Worm (Caenorhabditis elegans): ENCODE measurements around the gene K04E7.1.
A peak's percentile ranks its signal among the peaks of the same experiment; 100 is the strongest.

Gene K04E7.1

DNA sequence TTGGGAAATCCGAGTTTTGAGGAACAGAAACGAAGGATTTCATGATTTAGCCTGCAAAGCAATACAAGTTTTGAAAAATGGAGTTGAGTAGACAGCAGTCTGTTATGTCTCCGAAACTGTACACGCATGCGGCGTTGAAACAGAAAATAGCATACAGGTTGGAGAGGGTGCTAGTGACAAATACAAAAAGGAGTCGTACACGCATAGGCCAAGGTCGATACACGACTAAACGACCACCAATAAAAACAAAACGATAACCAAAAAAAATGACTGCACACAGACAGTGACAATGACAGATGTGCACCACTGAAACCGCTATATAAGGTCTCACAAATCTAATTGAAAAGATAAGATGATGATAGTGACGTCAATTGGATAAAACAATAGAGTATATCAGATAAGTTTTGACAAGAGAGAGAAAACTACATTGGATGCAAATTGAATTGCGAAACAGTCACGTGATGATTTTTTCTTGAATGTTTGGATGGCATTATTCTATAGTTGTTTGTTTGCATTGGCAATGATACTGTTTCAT, 12.9 kb upstream of the K04E7.1 start, which contains the start of gene fah-1:
Gene fah-1, minus strand, starts transcription at position 51 of the 535 bp plus-strand sequence.
- TF ChIP-seq zfp-2 (tag; optimal IDR thresholded peaks at IDR 0.05), result no peak
- no peak for TF ChIP-seq hmg-1.1 (GFP tag; IDR thresholded peaks at IDR 0.05)
- no peak for TF ChIP-seq mes-2 (tag; optimal IDR thresholded peaks at IDR 0.05; ENCODE audit: poor library complexity, severe bottlenecking)
- TF ChIP-seq lin-39 (tag; optimal IDR thresholded peaks at IDR 0.05), result no peak
- no peak for TF ChIP-seq dmd-9 (GFP tag; IDR thresholded peaks at IDR 0.05)
- peak; percentile 70 for TF ChIP-seq mep-1 (tag; optimal IDR thresholded peaks at IDR 0.05)
- TF ChIP-seq mdl-1 (tag; optimal IDR thresholded peaks at IDR 0.05), result peak in 1 of 2 experiments; percentile 57
- TF ChIP-seq nhr-77 (tag; optimal IDR thresholded peaks at IDR 0.05), result peak; percentile 31
- TF ChIP-seq mxl-2 (GFP tag; conservative IDR thresholded peaks at IDR 0.05), result no peak
- TF ChIP-seq saeg-2 (GFP tag; IDR thresholded peaks at IDR 0.05), result no peak
- no peak for TF ChIP-seq ceh-62 (tag; optimal IDR thresholded peaks at IDR 0.05)
- no peak for TF ChIP-seq F44E2.7 (GFP tag; IDR thresholded peaks at IDR 0.05)
- TF ChIP-seq arid-1 (GFP tag; conservative IDR thresholded peaks at IDR 0.05), result no peak
- no peak for TF ChIP-seq F26F4.8 (GFP tag; conservative IDR thresholded peaks at IDR 0.05)
- no peak for TF ChIP-seq hif-1 (tag; optimal IDR thresholded peaks at IDR 0.05)
- TF ChIP-seq mxl-3 (GFP tag; optimal IDR thresholded peaks at IDR 0.05), result no peak
- no peak for TF ChIP-seq nhr-111 (GFP tag; optimal IDR thresholded peaks at IDR 0.05)
- TF ChIP-seq nhr-237 (tag; optimal IDR thresholded peaks at IDR 0.05), result no peak
- peak; percentile 37 for TF ChIP-seq T20F7.1 (GFP tag; optimal IDR thresholded peaks at IDR 0.05)
- no peak for TF ChIP-seq lim-7 (GFP tag; IDR thresholded peaks at IDR 0.05)
- TF ChIP-seq cey-2 (tag; optimal IDR thresholded peaks at IDR 0.05; ENCODE audit: borderline replicate concordance, insufficient read depth), result peak; percentile 15
- TF ChIP-seq nhr-10 (tag; optimal IDR thresholded peaks at IDR 0.05), result no peak
- no peak for TF ChIP-seq aly-2 (tag; optimal IDR thresholded peaks at IDR 0.05)
- peak; percentile 86 for TF ChIP-seq aha-1 (tag)
- TF ChIP-seq snpc-4 (tag; optimal IDR thresholded peaks at IDR 0.05), result no peak
- TF ChIP-seq unc-130 (GFP tag; optimal IDR thresholded peaks at IDR 0.05), result no peak
- no peak for TF ChIP-seq ceh-32 (tag; optimal IDR thresholded peaks at IDR 0.05; ENCODE audit: poor library complexity)
- TF ChIP-seq zfp-3 (GFP tag; conservative IDR thresholded peaks at IDR 0.05), result no peak
- peak; percentile 22 for TF ChIP-seq nhr-28 (tag; optimal IDR thresholded peaks at IDR 0.05)
- no peak for TF ChIP-seq vab-7 (GFP tag; IDR thresholded peaks at IDR 0.05)
- no peak for TF ChIP-seq daf-12 (tag; optimal IDR thresholded peaks at IDR 0.05)
- TF ChIP-seq zip-2 (tag; optimal IDR thresholded peaks at IDR 0.05), result no peak
- no peak for TF ChIP-seq egl-43 (GFP tag; IDR thresholded peaks at IDR 0.05)
- TF ChIP-seq fkh-10 (GFP tag; optimal IDR thresholded peaks at IDR 0.05), result no peak
- no peak for TF ChIP-seq Y75B8A.6 (GFP tag; IDR thresholded peaks at IDR 0.05)
- no peak for TF ChIP-seq unc-39 (tag; optimal IDR thresholded peaks at IDR 0.05)
- no peak for TF ChIP-seq duxl-1 (tag; optimal IDR thresholded peaks at IDR 0.05; ENCODE audit: poor library complexity)
- TF ChIP-seq php-3 (GFP tag; IDR thresholded peaks at IDR 0.05), result peak; percentile 71; the same call in 1 of the 2 replicates
- no peak for TF ChIP-seq lir-3 (tag; optimal IDR thresholded peaks at IDR 0.05)
- peak; percentile 53 for TF ChIP-seq nhr-48 (tag; optimal IDR thresholded peaks at IDR 0.05)
- no peak for TF ChIP-seq nhr-11 (tag; optimal IDR thresholded peaks at IDR 0.05)
- no peak for TF ChIP-seq attf-4 (tag; optimal IDR thresholded peaks at IDR 0.05)
- TF ChIP-seq ctbp-1 (GFP tag; IDR thresholded peaks at IDR 0.05), result no peak
- no peak for TF ChIP-seq dpl-1 (GFP tag; optimal IDR thresholded peaks at IDR 0.05)
- peak; percentile 47; the same call in 1 of the 2 replicates for TF ChIP-seq ceh-20 (GFP tag; IDR thresholded peaks at IDR 0.05)
- no peak for TF ChIP-seq egl-27 (tag; optimal IDR thresholded peaks at IDR 0.05)
- TF ChIP-seq ces-1 (GFP tag; optimal IDR thresholded peaks at IDR 0.05), result no peak
- TF ChIP-seq F10B5.3 (tag; optimal IDR thresholded peaks at IDR 0.05), result no peak
- no peak for TF ChIP-seq nhr-42 (GFP tag; IDR thresholded peaks at IDR 0.05)
- no peak for TF ChIP-seq spr-1 (tag; optimal IDR thresholded peaks at IDR 0.05)
- TF ChIP-seq lin-1 (GFP tag; IDR thresholded peaks at IDR 0.05), result no peak
- no peak for TF ChIP-seq mdt-29 (GFP tag; IDR thresholded peaks at IDR 0.05)
